Worm (Caenorhabditis elegans): ENCODE results near the gene gpcp-1.
A peak's percentile ranks its signal among the peaks of the same experiment; 100 is the strongest.

The gpcp-1 gene

ce11 chrX:3153133-3153532, 42.7 kb upstream of the gpcp-1 start:
- TF ChIP-seq bed-3 (GFP tag; optimal IDR thresholded peaks at IDR 0.05) (no peak), nhr-2 (tag; optimal IDR thresholded peaks at IDR 0.05) (no peak), mls-2 (tag; optimal IDR thresholded peaks at IDR 0.05) (no peak), ceh-43 (GFP tag; optimal IDR thresholded peaks at IDR 0.05) (no peak), drap-1 (GFP tag; optimal IDR thresholded peaks at IDR 0.05) (no peak)

- TF ChIP-seq ham-2 (GFP tag; optimal IDR thresholded peaks at IDR 0.05) (no peak), ceh-39 (tag; optimal IDR thresholded peaks at IDR 0.05) (no peak), mls-2 (tag; optimal IDR thresholded peaks at IDR 0.05) (no peak), nhr-76 (tag; optimal IDR thresholded peaks at IDR 0.05) (no peak), M03D4.4 (tag; optimal IDR thresholded peaks at IDR 0.05) (no peak), lin-13 (tag; optimal IDR thresholded peaks at IDR 0.05) (no peak), snpc-4 (tag; optimal IDR thresholded peaks at IDR 0.05) (no peak), flh-1 (GFP tag; optimal IDR thresholded peaks at IDR 0.05) (no peak), tbx-8 (GFP tag; optimal IDR thresholded peaks at IDR 0.05) (no peak), drap-1 (GFP tag; optimal IDR thresholded peaks at IDR 0.05) (no peak), sem-2 (GFP tag; optimal IDR thresholded peaks at IDR 0.05) (no peak), bed-3 (GFP tag; optimal IDR thresholded peaks at IDR 0.05) (no peak), sptf-1 (tag; optimal IDR thresholded peaks at IDR 0.05) (no peak), elt-3 (tag; optimal IDR thresholded peaks at IDR 0.05) (no peak), lin-32 (GFP tag; optimal IDR thresholded peaks at IDR 0.05) (no peak), blmp-1 (tag; optimal IDR thresholded peaks at IDR 0.05) (no peak), ces-1 (GFP tag; optimal IDR thresholded peaks at IDR 0.05) (no peak), nhr-28 (tag; optimal IDR thresholded peaks at IDR 0.05) (no peak)
These were observed 41.9 kb upstream of the gpcp-1 start, which contains the start of gene bbln-1 for ce11 chrX:3152361-3152760. Gene bbln-1, minus strand, starts transcription at chrX:3152461.

- TF ChIP-seq flh-1 (GFP tag; optimal IDR thresholded peaks at IDR 0.05) (no peak), ztf-11 (tag; optimal IDR thresholded peaks at IDR 0.05) (no peak), M03D4.4 (tag; optimal IDR thresholded peaks at IDR 0.05) (no peak), zip-8 (tag; optimal IDR thresholded peaks at IDR 0.05) (no peak), mab-5 (tag; optimal IDR thresholded peaks at IDR 0.05) (no peak), drap-1 (GFP tag; optimal IDR thresholded peaks at IDR 0.05) (no peak), nhr-28 (tag; optimal IDR thresholded peaks at IDR 0.05) (no peak), ceh-43 (GFP tag; optimal IDR thresholded peaks at IDR 0.05) (no peak), nhr-2 (tag; optimal IDR thresholded peaks at IDR 0.05) (no peak), mls-2 (tag; optimal IDR thresholded peaks at IDR 0.05) (no peak), elt-3 (tag; optimal IDR thresholded peaks at IDR 0.05) (no peak), tbx-8 (GFP tag; optimal IDR thresholded peaks at IDR 0.05) (no peak), unc-39 (tag; optimal IDR thresholded peaks at IDR 0.05) (no peak), lin-32 (GFP tag; optimal IDR thresholded peaks at IDR 0.05) (no peak), hlh-1 (tag; optimal IDR thresholded peaks at IDR 0.05) (no peak), unc-120 (tag; optimal IDR thresholded peaks at IDR 0.05; ENCODE audit: poor library complexity, severe bottlenecking) (no peak)
These were observed 34.8 kb upstream of the gpcp-1 start, which contains the start of gene C15C7.4 for ce11 chrX:3145265-3145664. Gene C15C7.4, plus strand, starts transcription at chrX:3145565.

- TF ChIP-seq unc-120 (tag; optimal IDR thresholded peaks at IDR 0.05; ENCODE audit: poor library complexity, severe bottlenecking) = no peak
- TF ChIP-seq ceh-83 (GFP tag; optimal IDR thresholded peaks at IDR 0.05) = no peak
- TF ChIP-seq ceh-43 (GFP tag; optimal IDR thresholded peaks at IDR 0.05) = no peak
- TF ChIP-seq mep-1 (tag; optimal IDR thresholded peaks at IDR 0.05) = no peak
- no peak for TF ChIP-seq nhr-237 (tag; optimal IDR thresholded peaks at IDR 0.05)
These were observed 31.3 kb upstream of the gpcp-1 start for ce11 chrX:3141704-3142103.

ce11 chrX:3139516-3140301, 29.3 kb upstream of the gpcp-1 start:
- no peak for TF ChIP-seq drap-1 (GFP tag; optimal IDR thresholded peaks at IDR 0.05)
- no peak for TF ChIP-seq nhr-12 (tag; optimal IDR thresholded peaks at IDR 0.05)
- peak; percentile 97 for TF ChIP-seq zip-8 (tag; optimal IDR thresholded peaks at IDR 0.05)

ce11 chrX:3135186-3135585, 24.8 kb upstream of the gpcp-1 start, which contains the start of gene K10B3.1:
Gene K10B3.1, plus strand, starts transcription at chrX:3135486.
- no peak for TF ChIP-seq sptf-1 (tag; optimal IDR thresholded peaks at IDR 0.05)

Measured in whole organism, mixed stage, embryonic.